Worm (Caenorhabditis elegans) whole organism, L4 larva: Measurements from ENCODE around the gene smoc-1.
A peak's percentile ranks its signal among the peaks of the same experiment; 100 is the strongest.

Experiments used
- T26A8.4 ChIP-seq: fragments of 200-800 bp; sonication (Bioruptor generic); IDR thresholded peaks from 2 replicates; pipeline ENCODE4 v1.3.6; 2022; ENCODE audit warnings: missing genetic modification characterization, missing compliant biosample characterization
- Y5F2A.4 ChIP-seq: fragments of 200-800 bp; sonication (Bioruptor generic); optimal IDR thresholded peaks from 2 replicates; lab custom pipeline; 2018; ENCODE audit warnings: mild to moderate bottlenecking, missing genetic modification characterization, missing compliant biosample characterization
- aha-1 ChIP-seq: fragments of 150-350 bp; peaks from one replicate; lab custom pipeline; 2014; ENCODE audit warnings: missing biosample characterization, missing genetic modification characterization
- ama-1 ChIP-seq: fragments of 150-350 bp; optimal IDR thresholded peaks from 2 replicates; lab custom pipeline; 2014; ENCODE audit warnings: inconsistent platforms, mixed read lengths
- ceh-28 ChIP-seq: fragments of 150-350 bp; optimal IDR thresholded peaks from 2 replicates; lab custom pipeline; 2014; ENCODE audit warnings: missing biosample characterization, missing genetic modification reagents, missing genetic modification characterization
- ceh-44 ChIP-seq: fragments of 200-800 bp; sonication (Bioruptor generic); IDR thresholded peaks from 2 replicates; pipeline ENCODE4 v1.3.6; 2022; ENCODE audit warnings: missing genetic modification reagents, missing genetic modification characterization, missing compliant biosample characterization
- daf-12 ChIP-seq: fragments of 150-350 bp; optimal IDR thresholded peaks from 2 replicates; lab custom pipeline; 2014; ENCODE audit warnings: missing biosample characterization, missing genetic modification reagents, missing genetic modification characterization
- daf-19 ChIP-seq: fragments of 200-800 bp; sonication (Bioruptor generic); conservative IDR thresholded peaks from 2 replicates; pipeline ENCODE4 v1.3.6; 2022; ENCODE audit warnings: missing genetic modification characterization, missing compliant biosample characterization
- dmd-6 ChIP-seq: fragments of 200-800 bp; sonication (Bioruptor generic); IDR thresholded peaks from 2 replicates; pipeline ENCODE4 v1.3.6; 2022; ENCODE audit warnings: missing genetic modification reagents, missing genetic modification characterization, missing compliant biosample characterization
- dmd-9 ChIP-seq: fragments of 200-800 bp; sonication (Bioruptor generic); IDR thresholded peaks from 2 replicates; pipeline ENCODE4 v1.3.6; 2022; ENCODE audit warnings: missing genetic modification reagents, missing genetic modification characterization, missing compliant biosample characterization
- dpl-1 ChIP-seq: fragments of 150-350 bp; optimal IDR thresholded peaks from 2 replicates; lab custom pipeline; 2014; ENCODE audit warnings: missing biosample characterization, missing genetic modification reagents, missing genetic modification characterization
- duxl-1 ChIP-seq: sonication (generic microtip); optimal IDR thresholded peaks from 2 replicates; lab custom pipeline; 2016; ENCODE audit warnings: mild to moderate bottlenecking, missing genetic modification characterization, moderate library complexity, missing compliant biosample characterization; ENCODE audit not compliant: poor library complexity
- dve-1 ChIP-seq: sonication (generic microtip); optimal IDR thresholded peaks from 2 replicates; lab custom pipeline; 2017; ENCODE audit warnings: antibody characterized with exemption, mild to moderate bottlenecking, missing genetic modification characterization, missing compliant biosample characterization; ENCODE audit not compliant: insufficient read depth
- hif-1 ChIP-seq, 2 experiments: sonication (generic microtip); optimal IDR thresholded peaks; 2 replicates each; lab custom pipeline; 2016 to 2017; ENCODE audit warnings: missing compliant biosample characterization in 2 of 2, missing genetic modification characterization in 2 of 2, missing genetic modification reagents in 2 of 2, missing genotype in 2 of 2, mild to moderate bottlenecking in 1 of 2
- hlh-11 ChIP-seq: fragments of 200-800 bp; sonication (Bioruptor generic); optimal IDR thresholded peaks from 2 replicates; lab custom pipeline; 2018; ENCODE audit warnings: mild to moderate bottlenecking, missing genetic modification characterization, missing compliant biosample characterization
- hlh-30 ChIP-seq: sonication (generic microtip); optimal IDR thresholded peaks from 2 replicates; lab custom pipeline; 2017; ENCODE audit warnings: antibody characterized with exemption, mild to moderate bottlenecking, missing genetic modification characterization, missing compliant biosample characterization; ENCODE audit not compliant: insufficient read depth
- lim-7 ChIP-seq: fragments of 200-800 bp; sonication (Bioruptor generic); IDR thresholded peaks from 2 replicates; pipeline ENCODE4 v1.3.6; 2022; ENCODE audit warnings: missing genetic modification characterization, missing compliant biosample characterization
- lin-15B ChIP-seq: fragments of 150-350 bp; sonication (generic microtip); optimal IDR thresholded peaks from 3 replicates; lab custom pipeline; 2014; ENCODE audit warnings: missing biosample characterization, missing genetic modification characterization
- lin-38 ChIP-seq: fragments of 200-800 bp; sonication (Bioruptor generic); IDR thresholded peaks from 2 replicates; pipeline ENCODE4 v1.3.6; 2022; ENCODE audit warnings: missing genetic modification reagents, missing genetic modification characterization, missing compliant biosample characterization
- lir-3 ChIP-seq: sonication (generic microtip); optimal IDR thresholded peaks from 2 replicates; lab custom pipeline; 2016; ENCODE audit warnings: mild to moderate bottlenecking, missing genetic modification characterization, missing compliant biosample characterization
- mdl-1 ChIP-seq, 2 experiments: fragments of 150-350 bp in 1 of 2; sonication (generic microtip) in 1 of 2; optimal IDR thresholded peaks; 2 replicates each; lab custom pipeline; 2014 to 2017; ENCODE audit warnings: missing biosample characterization in 2 of 2, missing genetic modification characterization in 2 of 2
- mdt-29 ChIP-seq: fragments of 200-800 bp; sonication (Bioruptor generic); IDR thresholded peaks from 2 replicates; pipeline ENCODE4 v1.3.6; 2022; ENCODE audit warnings: missing genetic modification reagents, missing genetic modification characterization, missing compliant biosample characterization
- mep-1 ChIP-seq: fragments of 150-350 bp; sonication (generic microtip); optimal IDR thresholded peaks from 3 replicates; lab custom pipeline; 2014; ENCODE audit warnings: missing biosample characterization, missing genetic modification characterization
- mxl-3 ChIP-seq: fragments of 200-800 bp; sonication (Bioruptor generic); optimal IDR thresholded peaks from 2 replicates; lab custom pipeline; 2018; ENCODE audit warnings: mild to moderate bottlenecking, missing genetic modification characterization, missing compliant biosample characterization
- nhr-10 ChIP-seq: fragments of 150-350 bp; optimal IDR thresholded peaks from 2 replicates; lab custom pipeline; 2014; ENCODE audit warnings: missing biosample characterization, missing genetic modification characterization
- nhr-25 ChIP-seq: sonication (generic microtip); optimal IDR thresholded peaks from 2 replicates; lab custom pipeline; 2017; ENCODE audit warnings: missing genetic modification characterization, mild to moderate bottlenecking, missing compliant biosample characterization, antibody characterized with exemption, moderate library complexity, borderline replicate concordance; ENCODE audit not compliant: insufficient read depth
- nhr-28 ChIP-seq: fragments of 150-350 bp; optimal IDR thresholded peaks from 2 replicates; lab custom pipeline; 2014; ENCODE audit warnings: missing biosample characterization, missing genetic modification characterization
- nhr-42 ChIP-seq: fragments of 200-800 bp; sonication (Bioruptor generic); IDR thresholded peaks from 2 replicates; pipeline ENCODE4 v1.3.6; 2022; ENCODE audit warnings: missing genetic modification characterization, missing compliant biosample characterization
- nhr-48 ChIP-seq: sonication (generic microtip); optimal IDR thresholded peaks from 2 replicates; lab custom pipeline; 2016; ENCODE audit warnings: mild to moderate bottlenecking, missing genetic modification characterization, missing compliant biosample characterization
- nhr-76 ChIP-seq: fragments of 150-350 bp; optimal IDR thresholded peaks from 2 replicates; lab custom pipeline; 2014; ENCODE audit warnings: missing biosample characterization, missing genetic modification characterization
- nhr-77 ChIP-seq: fragments of 150-350 bp; optimal IDR thresholded peaks from 2 replicates; lab custom pipeline; 2014; ENCODE audit warnings: missing biosample characterization, missing genetic modification characterization
- php-3 ChIP-seq: fragments of 200-800 bp; sonication (Bioruptor generic); IDR thresholded peaks from 2 replicates; pipeline ENCODE4 v1.3.6; 2022; ENCODE audit warnings: missing genetic modification reagents, missing genetic modification characterization, missing compliant biosample characterization
- set-16 ChIP-seq: fragments of 200-800 bp; sonication (Bioruptor generic); IDR thresholded peaks from 2 replicates; pipeline ENCODE4 v1.3.6; 2022; ENCODE audit warnings: missing genetic modification reagents, missing genetic modification characterization, missing compliant biosample characterization
- skn-1 ChIP-seq: fragments of 150-350 bp; optimal IDR thresholded peaks from 2 replicates; lab custom pipeline; 2014; ENCODE audit warnings: missing biosample characterization, missing genetic modification characterization
- spr-1 ChIP-seq: sonication (generic microtip); optimal IDR thresholded peaks from 2 replicates; lab custom pipeline; 2016; ENCODE audit warnings: mild to moderate bottlenecking, missing genetic modification characterization, missing compliant biosample characterization
- tag-97 ChIP-seq: fragments of 200-800 bp; sonication (Bioruptor generic); IDR thresholded peaks from 2 replicates; pipeline ENCODE4 v1.3.6; 2022; ENCODE audit warnings: missing genetic modification characterization, missing compliant biosample characterization
- tra-1 ChIP-seq: fragments of 200-800 bp; sonication (Bioruptor generic); IDR thresholded peaks from 2 replicates; pipeline ENCODE4 v1.3.6; 2022; ENCODE audit warnings: missing genetic modification reagents, missing genetic modification characterization, missing compliant biosample characterization
- unc-130 ChIP-seq: sonication (generic microtip); optimal IDR thresholded peaks from 2 replicates; lab custom pipeline; 2016; ENCODE audit warnings: missing genetic modification reagents, missing genetic modification characterization, missing compliant biosample characterization
- zag-1 ChIP-seq: fragments of 150-350 bp; optimal IDR thresholded peaks from 2 replicates; lab custom pipeline; 2014; ENCODE audit warnings: missing biosample characterization, missing genetic modification characterization
- ztf-7 ChIP-seq: fragments of 150-350 bp; optimal IDR thresholded peaks from 2 replicates; lab custom pipeline; 2014; ENCODE audit warnings: missing biosample characterization, missing genetic modification characterization

The smoc-1 gene

ce11 chrV:11739820-11740219, 17.6 kb upstream of the smoc-1 start, which contains the start of gene T04F3.1:
Gene T04F3.1 (plus strand): TSS chrV:11740065.
- TF ChIP-seq nhr-28 (tag; lab: Kevin White, UChicago) (peak; percentile 75), aha-1 (tag; lab: Kevin White, UChicago) (peak; percentile 57), nhr-77 (tag; lab: Kevin White, UChicago) (no peak), tag-97 (GFP tag; lab: Robert Waterston, UW) (no peak), hlh-30 (tag; lab: Kevin White, UChicago) (peak; percentile 0), ama-1 (lab: Kevin White, UChicago) (no peak), mxl-3 (GFP tag; lab: Kevin White, UChicago) (peak; percentile 58), nhr-48 (tag; lab: Kevin White, UChicago) (peak; percentile 55), hlh-11 (tag; lab: Kevin White, UChicago) (peak; percentile 36), mep-1 (tag; lab: Kevin White, UChicago) (no peak), ceh-44 (GFP tag; lab: Robert Waterston, UW) (no peak), tra-1 (no peak), mdl-1 (tag; optimal IDR thresholded peaks at IDR 0.05; lab: Kevin White, UChicago) (peak in 1 of 2 experiments; percentile 60)

ce11 chrV:11741078-11741477, 16.4 kb upstream of the smoc-1 start:
- TF ChIP-seq Y5F2A.4 (GFP tag; lab: Kevin White, UChicago) = no peak
- peak; percentile 32 for TF ChIP-seq aha-1 (tag; lab: Kevin White, UChicago)

ce11 chrV:11751480-11751879, 6.0 kb upstream of the smoc-1 start:
- TF ChIP-seq lin-38 (GFP tag; lab: Robert Waterston, UW) (no peak), lim-7 (GFP tag; lab: Robert Waterston, UW) (no peak), spr-1 (tag; lab: Kevin White, UChicago) (no peak), mdl-1 (tag; optimal IDR thresholded peaks at IDR 0.05; lab: Kevin White, UChicago) (no peak), dmd-9 (no peak), unc-130 (no peak), dpl-1 (GFP tag; lab: Kevin White, UChicago) (no peak), lir-3 (tag; lab: Kevin White, UChicago) (no peak)

- no peak for TF ChIP-seq nhr-42 (GFP tag; lab: Robert Waterston, UW)
- TF ChIP-seq hlh-11 (tag; lab: Kevin White, UChicago) = peak; percentile 51
- TF ChIP-seq dve-1 (tag; lab: Kevin White, UChicago) = peak; percentile 14
- TF ChIP-seq nhr-77 (tag; lab: Kevin White, UChicago) = no peak
- no peak for TF ChIP-seq duxl-1 (tag; lab: Kevin White, UChicago)
- peak; percentile 55 for TF ChIP-seq nhr-28 (tag; lab: Kevin White, UChicago)
- TF ChIP-seq nhr-76 (tag; lab: Kevin White, UChicago) = no peak
- TF ChIP-seq hif-1 (tag; optimal IDR thresholded peaks at IDR 0.05; lab: Kevin White, UChicago) = no peak
- no peak for TF ChIP-seq dmd-9
- TF ChIP-seq lir-3 (tag; lab: Kevin White, UChicago) = no peak
- TF ChIP-seq dmd-6 = peak; percentile 70
- TF ChIP-seq, all 104 proteins: peak for 4
Measured at ce11 chrV:11755848-11756247, 1.6 kb upstream of the smoc-1 start.

ce11 chrV:11758635-11759034, 1.2 kb downstream of the smoc-1 start, which contains the start of gene T04F3.3:
Gene T04F3.3 (plus strand): TSS chrV:11758935.
- TF ChIP-seq ztf-7 (tag; lab: Kevin White, UChicago) (no peak), T26A8.4 (GFP tag; lab: Robert Waterston, UW) (no peak), zag-1 (no peak), nhr-48 (tag; lab: Kevin White, UChicago) (no peak)

- no peak for TF ChIP-seq skn-1 (tag; lab: Kevin White, UChicago)
- TF ChIP-seq spr-1 (tag; lab: Kevin White, UChicago) = no peak
- no peak for TF ChIP-seq nhr-10 (tag; lab: Kevin White, UChicago)
- TF ChIP-seq daf-19 (GFP tag; lab: Robert Waterston, UW) = no peak
- no peak for TF ChIP-seq php-3 (GFP tag; lab: Robert Waterston, UW)
- no peak for TF ChIP-seq nhr-25
- no peak for TF ChIP-seq lin-15B (tag; lab: Kevin White, UChicago)
- TF ChIP-seq ceh-28 = no peak
- TF ChIP-seq daf-12 (tag; lab: Kevin White, UChicago) = no peak
- no peak for TF ChIP-seq mdt-29
- no peak for TF ChIP-seq set-16 (GFP tag; lab: Robert Waterston, UW)
Measured at ce11 chrV:11760371-11760770, 2.9 kb downstream of the smoc-1 start, which contains the start of gene T04F3.5. Gene T04F3.5 (plus strand): TSS chrV:11760671.
